In the genomic region with DNA sequence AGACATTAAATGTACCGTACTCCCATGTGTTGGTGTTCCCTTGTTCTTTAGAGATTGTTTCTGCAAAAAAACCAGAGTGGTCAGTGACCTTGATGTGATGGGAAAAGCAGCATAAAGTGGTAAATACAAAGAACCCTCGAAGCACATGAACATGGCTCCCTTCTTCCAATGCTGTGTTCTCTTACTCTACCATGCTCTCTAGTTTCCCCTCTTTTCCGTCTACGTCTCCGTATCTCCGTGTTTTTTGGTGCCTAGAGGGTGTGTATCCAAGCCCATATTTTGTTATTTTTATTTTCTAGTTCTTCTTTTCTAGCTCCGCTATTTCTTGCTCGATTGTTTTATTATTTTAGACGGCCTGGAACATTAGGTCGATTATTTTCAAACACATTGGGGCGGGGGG, we compare ENCODE assay signal across 3 worm cellular contexts.
TF ChIP-seq lines count a peak whose summit lies in the region.

No protein-coding gene starts in this region.

TF ChIP-seq in whole organism, L1 larva, 84 proteins besides CTCF, POLR2A, EP300 and RAD21 (continued from another document):
- TF ChIP-seq pqm-1 (tag; optimal IDR thresholded peaks at IDR 0.05; lab: Kevin White, UChicago): no peak
- TF ChIP-seq lin-35 (GFP tag; optimal IDR thresholded peaks at IDR 0.05; lab: Kevin White, UChicago): peak in 1 of 2 experiments; percentile 14
- TF ChIP-seq ztf-4 (tag; optimal IDR thresholded peaks at IDR 0.05; lab: Kevin White, UChicago): no peak
- peak; percentile 46 for TF ChIP-seq rnt-1 (tag; optimal IDR thresholded peaks at IDR 0.05; lab: Kevin White, UChicago)
- TF ChIP-seq lin-15B (tag; optimal IDR thresholded peaks at IDR 0.05; lab: Kevin White, UChicago): no peak
- TF ChIP-seq nhr-19 (GFP tag; conservative IDR thresholded peaks at IDR 0.05; lab: Robert Waterston, UW): peak; percentile 37; the same call in 1 of the 2 replicates

TF ChIP-seq in whole organism, L2 larva, 48 proteins besides CTCF, POLR2A, EP300 and RAD21 (continued from another document):
- TF ChIP-seq alr-1 (tag; optimal IDR thresholded peaks at IDR 0.05; lab: Kevin White, UChicago) (no peak), Y55F3AM.14 (GFP tag; optimal IDR thresholded peaks at IDR 0.05; lab: Kevin White, UChicago) (no peak), sma-9 (GFP tag; optimal IDR thresholded peaks at IDR 0.05; lab: Kevin White, UChicago) (peak; percentile 24), sma-9 (tag; optimal IDR thresholded peaks at IDR 0.05; lab: Kevin White, UChicago) (no peak), ama-1 (optimal IDR thresholded peaks at IDR 0.05; lab: Kevin White, UChicago) (no peak), ceh-16 (tag; optimal IDR thresholded peaks at IDR 0.05; lab: Kevin White, UChicago) (no peak), F13H6.1 (tag; optimal IDR thresholded peaks at IDR 0.05; lab: Kevin White, UChicago) (no peak), zag-1 (tag; optimal IDR thresholded peaks at IDR 0.05; lab: Kevin White, UChicago) (no peak), mdl-1 (tag; optimal IDR thresholded peaks at IDR 0.05; lab: Kevin White, UChicago) (no peak), crh-2 (tag; optimal IDR thresholded peaks at IDR 0.05; lab: Kevin White, UChicago) (no peak), lin-39 (tag; optimal IDR thresholded peaks at IDR 0.05; lab: Kevin White, UChicago) (no peak)

TF ChIP-seq in whole organism, L4 larva, 104 proteins besides CTCF, POLR2A, EP300 and RAD21 (continued from another document):
- no peak for TF ChIP-seq lin-29 (GFP tag; IDR thresholded peaks at IDR 0.05; lab: Robert Waterston, UW)
- no peak for TF ChIP-seq Y5F2A.4 (GFP tag; optimal IDR thresholded peaks at IDR 0.05; lab: Kevin White, UChicago)
- no peak for TF ChIP-seq R02D3.7 (tag; optimal IDR thresholded peaks at IDR 0.05; lab: Kevin White, UChicago)
- no peak for TF ChIP-seq dmd-9 (GFP tag; IDR thresholded peaks at IDR 0.05; lab: Robert Waterston, UW)
- no peak for TF ChIP-seq nhr-10 (tag; optimal IDR thresholded peaks at IDR 0.05; lab: Kevin White, UChicago)
- no peak for TF ChIP-seq ceh-82 (tag; optimal IDR thresholded peaks at IDR 0.05; lab: Kevin White, UChicago)
- TF ChIP-seq tag-97 (GFP tag; IDR thresholded peaks at IDR 0.05; lab: Robert Waterston, UW): no peak
- no peak for TF ChIP-seq F44E2.7 (GFP tag; IDR thresholded peaks at IDR 0.05; lab: Robert Waterston, UW)
- no peak for TF ChIP-seq nhr-76 (tag; optimal IDR thresholded peaks at IDR 0.05; lab: Kevin White, UChicago)
- TF ChIP-seq rbr-2 (tag; optimal IDR thresholded peaks at IDR 0.05; lab: Kevin White, UChicago): no peak
- TF ChIP-seq duxl-1 (tag; optimal IDR thresholded peaks at IDR 0.05; lab: Kevin White, UChicago; ENCODE audit: poor library complexity): no peak
- no peak for TF ChIP-seq daf-16 (GFP tag; optimal IDR thresholded peaks at IDR 0.05; lab: Kevin White, UChicago)
- TF ChIP-seq daf-16 (tag; optimal IDR thresholded peaks at IDR 0.05; lab: Kevin White, UChicago): no peak
- TF ChIP-seq Y75B8A.6 (GFP tag; IDR thresholded peaks at IDR 0.05; lab: Robert Waterston, UW): no peak
- TF ChIP-seq sdz-12 (GFP tag; optimal IDR thresholded peaks at IDR 0.05; lab: Kevin White, UChicago): no peak
- no peak for TF ChIP-seq ctbp-1 (GFP tag; IDR thresholded peaks at IDR 0.05; lab: Robert Waterston, UW)
- TF ChIP-seq T20F7.1 (GFP tag; optimal IDR thresholded peaks at IDR 0.05; lab: Kevin White, UChicago): no peak
- no peak for TF ChIP-seq nhr-237 (tag; optimal IDR thresholded peaks at IDR 0.05; lab: Kevin White, UChicago)
- no peak for TF ChIP-seq mep-1 (tag; optimal IDR thresholded peaks at IDR 0.05; lab: Kevin White, UChicago)
- no peak for TF ChIP-seq ces-1 (GFP tag; optimal IDR thresholded peaks at IDR 0.05; lab: Kevin White, UChicago)
- no peak for TF ChIP-seq ceh-44 (GFP tag; IDR thresholded peaks at IDR 0.05; lab: Robert Waterston, UW)
- no peak for TF ChIP-seq D1046.2 (GFP tag; IDR thresholded peaks at IDR 0.05; lab: Robert Waterston, UW)
- TF ChIP-seq ZK337.2 (GFP tag; IDR thresholded peaks at IDR 0.05; lab: Robert Waterston, UW): no peak
- TF ChIP-seq unc-130 (GFP tag; optimal IDR thresholded peaks at IDR 0.05; lab: Kevin White, UChicago): no peak
- TF ChIP-seq aha-1 (tag; lab: Kevin White, UChicago): peak; percentile 73
- TF ChIP-seq arid-1 (GFP tag; conservative IDR thresholded peaks at IDR 0.05; lab: Robert Waterston, UW): no peak
- peak; percentile 36 for TF ChIP-seq hlh-11 (tag; optimal IDR thresholded peaks at IDR 0.05; lab: Kevin White, UChicago)
- peak; percentile 19 for TF ChIP-seq mes-2 (tag; optimal IDR thresholded peaks at IDR 0.05; lab: Kevin White, UChicago; ENCODE audit: poor library complexity, severe bottlenecking)
- no peak for TF ChIP-seq T26A8.4 (GFP tag; IDR thresholded peaks at IDR 0.05; lab: Robert Waterston, UW)
- no peak for TF ChIP-seq nhr-77 (tag; optimal IDR thresholded peaks at IDR 0.05; lab: Kevin White, UChicago)
- no peak for TF ChIP-seq nhr-102 (tag; optimal IDR thresholded peaks at IDR 0.05; lab: Kevin White, UChicago)
- TF ChIP-seq lim-7 (GFP tag; IDR thresholded peaks at IDR 0.05; lab: Robert Waterston, UW): no peak
- TF ChIP-seq nhr-41 (GFP tag; IDR thresholded peaks at IDR 0.05; lab: Robert Waterston, UW): 0 out of 2 replicates have a peak, but pooled peaks have one; percentile 10
- no peak for TF ChIP-seq F37D6.2 (tag; optimal IDR thresholded peaks at IDR 0.05; lab: Kevin White, UChicago)
- TF ChIP-seq hmg-1.1 (GFP tag; IDR thresholded peaks at IDR 0.05; lab: Robert Waterston, UW): 0 out of 2 replicates have a peak, but pooled peaks have one; percentile 15
- TF ChIP-seq nhr-11 (tag; optimal IDR thresholded peaks at IDR 0.05; lab: Kevin White, UChicago): peak; percentile 37
- TF ChIP-seq lsy-2 (tag; optimal IDR thresholded peaks at IDR 0.05; lab: Kevin White, UChicago): peak in 1 of 2 experiments; percentile 47
- no peak for TF ChIP-seq Y105C5A.15 (GFP tag; IDR thresholded peaks at IDR 0.05; lab: Robert Waterston, UW)
- TF ChIP-seq dve-1 (tag; optimal IDR thresholded peaks at IDR 0.05; lab: Kevin White, UChicago; ENCODE audit: insufficient read depth): no peak
- 0 out of 2 replicates have a peak, but pooled peaks have one; percentile 26 for TF ChIP-seq lin-38 (GFP tag; IDR thresholded peaks at IDR 0.05; lab: Robert Waterston, UW)
- no peak for TF ChIP-seq hif-1 (tag; optimal IDR thresholded peaks at IDR 0.05; lab: Kevin White, UChicago)
- TF ChIP-seq mdt-29 (GFP tag; IDR thresholded peaks at IDR 0.05; lab: Robert Waterston, UW): no peak
- no peak for TF ChIP-seq spr-1 (tag; optimal IDR thresholded peaks at IDR 0.05; lab: Kevin White, UChicago)
- TF ChIP-seq mdl-1 (tag; optimal IDR thresholded peaks at IDR 0.05; lab: Kevin White, UChicago): no peak
